Fruit fly (Drosophila melanogaster): ENCODE measurements around the gene CG15386.

The CG15386 gene

dm6 chr2L:2202018-2202852 lies 14.8 kb downstream of the CG15386 start (continued):
- TF ChIP-seq CG4282 (GFP tag; optimal IDR thresholded peaks at IDR 0.05) (peak; percentile 99), Hmr (GFP tag; optimal IDR thresholded peaks at IDR 0.05) (peak; percentile 83), tll (GFP tag; optimal IDR thresholded peaks at IDR 0.05) (peak in 1 of 2 experiments; percentile 90), Hr39 (optimal IDR thresholded peaks at IDR 0.05) (no peak), CG10959 (GFP tag; IDR thresholded peaks at IDR 0.05) (peak; percentile 100), CG7271 (tag; optimal IDR thresholded peaks at IDR 0.05) (peak; percentile 99), amos (GFP tag; IDR thresholded peaks at IDR 0.05; ENCODE audit: partially characterized antibody) (peak; percentile 32; the same call in 1 of the 2 replicates), Max (GFP tag; optimal IDR thresholded peaks at IDR 0.05) (peak; percentile 98), kah (GFP tag; optimal IDR thresholded peaks at IDR 0.05) (peak; percentile 96), Xrp1 (GFP tag; IDR thresholded peaks at IDR 0.05) (peak; percentile 100), emc (GFP tag; optimal IDR thresholded peaks at IDR 0.05) (peak; percentile 66), pum (GFP tag; optimal IDR thresholded peaks at IDR 0.05) (peak; percentile 99), Awh (GFP tag; IDR thresholded peaks at IDR 0.05) (peak; percentile 100), CG30020 (tag; optimal IDR thresholded peaks at IDR 0.05) (peak; percentile 91), Rfx (GFP tag; IDR thresholded peaks at IDR 0.05) (peak; percentile 78), Gsc (GFP tag; IDR thresholded peaks at IDR 0.05) (peak; percentile 98), so (GFP tag; IDR thresholded peaks at IDR 0.05) (peak; percentile 99), Ada2b (GFP tag; IDR thresholded peaks at IDR 0.05) (peak; percentile 99), PHDP (tag; optimal IDR thresholded peaks at IDR 0.05) (peak; percentile 98), sima (GFP tag; optimal IDR thresholded peaks at IDR 0.05) (peak; percentile 90), corto (GFP tag; optimal IDR thresholded peaks at IDR 0.05) (peak; percentile 99), NC2β (GFP tag; optimal IDR thresholded peaks at IDR 0.05) (peak; percentile 99)

- TF ChIP-seq luna (GFP tag; optimal IDR thresholded peaks at IDR 0.05): no peak
- peak; percentile 55 for TF ChIP-seq CG11398 (GFP tag; optimal IDR thresholded peaks at IDR 0.05)
- peak; percentile 73; the same call in 1 of the 2 replicates for TF ChIP-seq aop (GFP tag; IDR thresholded peaks at IDR 0.05)
- TF ChIP-seq zf30C (GFP tag; optimal IDR thresholded peaks at IDR 0.05): peak; percentile 80
- TF ChIP-seq inv (GFP tag; IDR thresholded peaks at IDR 0.05; ENCODE audit: partially characterized antibody): no peak
- TF ChIP-seq CG10462 (GFP tag; optimal IDR thresholded peaks at IDR 0.05): peak; percentile 74
- TF ChIP-seq knrl (GFP tag; IDR thresholded peaks at IDR 0.05; ENCODE audit: partially characterized antibody): 0 out of 3 replicates have a peak, but pooled peaks have one; percentile 12
- TF ChIP-seq CG11696 (GFP tag; IDR thresholded peaks at IDR 0.05): 0 out of 2 replicates have a peak, but pooled peaks have one; percentile 21
- TF ChIP-seq CG2889 (GFP tag; IDR thresholded peaks at IDR 0.05): no peak
- peak; percentile 69 for TF ChIP-seq Sry-β (GFP tag; optimal IDR thresholded peaks at IDR 0.05)
- peak; percentile 67 for TF ChIP-seq CG6813 (GFP tag; optimal IDR thresholded peaks at IDR 0.05)
- peak; percentile 0 for TF ChIP-seq MESR4 (GFP tag; optimal IDR thresholded peaks at IDR 0.05)
- TF ChIP-seq CG4707 (GFP tag; optimal IDR thresholded peaks at IDR 0.05): peak; percentile 78
- TF ChIP-seq CG7928 (GFP tag; optimal IDR thresholded peaks at IDR 0.05): no peak
- TF ChIP-seq CG12155 (GFP tag; optimal IDR thresholded peaks at IDR 0.05): peak; percentile 51
- TF ChIP-seq HmgD (GFP tag; optimal IDR thresholded peaks at IDR 0.05): no peak
- TF ChIP-seq Dref (GFP tag; IDR thresholded peaks at IDR 0.05): no peak
- peak; percentile 75 for TF ChIP-seq CG30431 (GFP tag; optimal IDR thresholded peaks at IDR 0.05)
- TF ChIP-seq ro (GFP tag; IDR thresholded peaks at IDR 0.05): no peak
- TF ChIP-seq D19A (tag; optimal IDR thresholded peaks at IDR 0.05): peak; percentile 85
- TF ChIP-seq Lhr (GFP tag; optimal IDR thresholded peaks at IDR 0.05): peak; percentile 86
- peak; percentile 39 for TF ChIP-seq CG1792 (GFP tag; optimal IDR thresholded peaks at IDR 0.05)
- 0 out of 2 replicates have a peak, but pooled peaks have one; percentile 7 for TF ChIP-seq CG10321 (GFP tag; IDR thresholded peaks at IDR 0.05)
- peak; percentile 85 for TF ChIP-seq PHDP (tag; optimal IDR thresholded peaks at IDR 0.05)
- no peak for TF ChIP-seq stc (GFP tag; IDR thresholded peaks at IDR 0.05)
- peak; percentile 48; the same call in 2 of the 3 replicates for TF ChIP-seq Mrtf (GFP tag; IDR thresholded peaks at IDR 0.05)
- TF ChIP-seq CG10431 (GFP tag; optimal IDR thresholded peaks at IDR 0.05): peak; percentile 88
- peak; percentile 34 for TF ChIP-seq CG3281 (GFP tag; optimal IDR thresholded peaks at IDR 0.05)
Observed at dm6 chr2L:2201107-2201561, 15.9 kb downstream of the CG15386 start.

Data from whole organism, embryonic.